Fruit fly (Drosophila melanogaster): Measurements from ENCODE around the gene Wee1.

dm6 chr2L:6941731-6942130 lies 27.8 kb upstream of the Wee1 start:
- TF ChIP-seq CG32121 (GFP tag; IDR thresholded peaks at IDR 0.05) (no peak), CG13204 (GFP tag; optimal IDR thresholded peaks at IDR 0.05) (no peak), D1 (tag; optimal IDR thresholded peaks at IDR 0.05) (no peak), Ets98B (GFP tag; IDR thresholded peaks at IDR 0.05) (no peak), EcR (GFP tag; optimal IDR thresholded peaks at IDR 0.05) (no peak), fd96Ca (GFP tag; IDR thresholded peaks at IDR 0.05) (no peak), CG8159 (tag; optimal IDR thresholded peaks at IDR 0.05) (no peak), Snoo (tag; optimal IDR thresholded peaks at IDR 0.05) (no peak)
